Fruit fly (Drosophila melanogaster) whole organism, embryonic: Measurements from ENCODE around the gene CG1840.
A peak's percentile ranks its signal among the peaks of the same experiment; 100 is the strongest.

Experiments
- Antp ChIP-seq: fragments of 200-800 bp; sonication (Bioruptor generic); optimal IDR thresholded peaks from 3 replicates; lab custom pipeline; 2016; ENCODE audit warnings: missing biosample characterization, missing genetic modification characterization
- Atf6 ChIP-seq: fragments of 200-800 bp; sonication (Bioruptor generic); IDR thresholded peaks from 2 replicates; pipeline ENCODE4 v1.3.6; 2022; ENCODE audit warnings: missing biosample characterization, missing genetic modification characterization
- B-H2 ChIP-seq: fragments of 200-800 bp; sonication (Bioruptor generic); optimal IDR thresholded peaks from 2 replicates; lab custom pipeline; 2018; ENCODE audit warnings: missing biosample characterization, mild to moderate bottlenecking, missing genetic modification characterization
- BEAF-32 ChIP-seq: fragments of 200-800 bp; sonication (Bioruptor generic); optimal IDR thresholded peaks from 3 replicates; lab custom pipeline; 2017; ENCODE audit warnings: missing biosample characterization, missing genetic modification characterization, mild to moderate bottlenecking, moderate library complexity, missing genetic modification reagents
- Bteb2 ChIP-seq: fragments of 200-800 bp; sonication (Bioruptor generic); optimal IDR thresholded peaks from 2 replicates; lab custom pipeline; 2016; ENCODE audit warnings: missing biosample characterization, missing genetic modification characterization
- CG10654 ChIP-seq: fragments of 200-800 bp; sonication (Bioruptor generic); optimal IDR thresholded peaks from 2 replicates; lab custom pipeline; 2016; ENCODE audit warnings: missing biosample characterization, missing genetic modification characterization
- CG11456 ChIP-seq: fragments of 200-800 bp; sonication (Bioruptor generic); IDR thresholded peaks from 3 replicates; pipeline ENCODE4 v1.3.6; 2022; ENCODE audit warnings: missing biosample characterization, missing genetic modification characterization
- CG11504 ChIP-seq: fragments of 200-800 bp; sonication (Bioruptor generic); optimal IDR thresholded peaks from 3 replicates; lab custom pipeline; 2019; ENCODE audit warnings: missing biosample characterization, mild to moderate bottlenecking, missing genetic modification characterization, moderate library complexity
- CG12155 ChIP-seq: fragments of 200-800 bp; sonication (Bioruptor generic); optimal IDR thresholded peaks from 3 replicates; lab custom pipeline; 2016; ENCODE audit warnings: missing biosample characterization, missing genetic modification characterization
- CG13123 ChIP-seq: fragments of 200-800 bp; sonication (Bioruptor generic); optimal IDR thresholded peaks from 2 replicates; lab custom pipeline; 2016; ENCODE audit warnings: missing biosample characterization, missing genetic modification characterization
- CG13894 ChIP-seq: fragments of 200-800 bp; sonication (Bioruptor generic); optimal IDR thresholded peaks from 3 replicates; lab custom pipeline; 2018; ENCODE audit warnings: missing biosample characterization, mild to moderate bottlenecking, missing genetic modification characterization, moderate library complexity
- CG14014 ChIP-seq: fragments of 200-800 bp; sonication (Bioruptor generic); IDR thresholded peaks from 2 replicates; pipeline ENCODE4 v1.3.6; 2022; ENCODE audit warnings: missing biosample characterization, missing genetic modification characterization
- CG14965 ChIP-seq: fragments of 200-800 bp; sonication (Bioruptor generic); optimal IDR thresholded peaks from 2 replicates; lab custom pipeline; 2016; ENCODE audit warnings: missing biosample characterization, missing genetic modification characterization, borderline replicate concordance
- CG17186 ChIP-seq: fragments of 200-800 bp; sonication (Bioruptor generic); optimal IDR thresholded peaks from 3 replicates; lab custom pipeline; 2017; ENCODE audit warnings: missing biosample characterization, missing genetic modification reagents, missing genetic modification characterization
- CG17829 ChIP-seq: fragments of 200-800 bp; optimal IDR thresholded peaks from 2 replicates; lab custom pipeline; 2019; ENCODE audit warnings: missing biosample characterization, mild to moderate bottlenecking, missing genetic modification characterization, moderate library complexity
- CG18262 ChIP-seq: fragments of 200-800 bp; optimal IDR thresholded peaks from 3 replicates; lab custom pipeline; 2019; ENCODE audit warnings: missing biosample characterization, mild to moderate bottlenecking, missing genetic modification characterization, moderate library complexity
- CG2120 ChIP-seq: fragments of 200-800 bp; sonication (Bioruptor generic); optimal IDR thresholded peaks from 3 replicates; lab custom pipeline; 2016; ENCODE audit warnings: missing biosample characterization, missing genetic modification characterization
- CG3163 ChIP-seq: fragments of 200-800 bp; sonication (Bioruptor generic); optimal IDR thresholded peaks from 3 replicates; lab custom pipeline; 2016; ENCODE audit warnings: missing biosample characterization, missing genetic modification characterization
- CG34422 ChIP-seq: fragments of 200-800 bp; sonication (Bioruptor generic); IDR thresholded peaks from 3 replicates; pipeline ENCODE4 v1.3.6; 2022; ENCODE audit warnings: missing biosample characterization, missing genetic modification characterization
- CG3726 ChIP-seq: fragments of 200-800 bp; sonication (Bioruptor generic); IDR thresholded peaks from 3 replicates; pipeline ENCODE4, ENCODE4 v1.3.6; 2022; ENCODE audit warnings: missing biosample characterization, missing genetic modification characterization
- CG5953 ChIP-seq: fragments of 200-800 bp; sonication (Bioruptor generic); IDR thresholded peaks from 2 replicates; pipeline ENCODE4 v1.3.6; 2022; ENCODE audit warnings: missing biosample characterization, missing genetic modification characterization
- CG7556 ChIP-seq: fragments of 200-800 bp; sonication (Bioruptor generic); optimal IDR thresholded peaks from 2 replicates; lab custom pipeline; 2017; ENCODE audit warnings: missing biosample characterization, mild to moderate bottlenecking, missing genetic modification characterization
- CG9932 ChIP-seq: fragments of 200-800 bp; sonication (Bioruptor generic); IDR thresholded peaks from 2 replicates; pipeline ENCODE4 v1.3.6; 2022; ENCODE audit warnings: missing biosample characterization, missing genetic modification characterization
- D19A ChIP-seq: fragments of 200-800 bp; optimal IDR thresholded peaks from 3 replicates; lab custom pipeline; 2019; ENCODE audit warnings: missing biosample characterization, mild to moderate bottlenecking, missing genetic modification characterization, moderate library complexity
- Deaf1 ChIP-seq: fragments of 200-800 bp; optimal IDR thresholded peaks from 3 replicates; lab custom pipeline; 2019; ENCODE audit warnings: missing biosample characterization, mild to moderate bottlenecking, missing genetic modification characterization, moderate library complexity
- Dll ChIP-seq: fragments of 200-800 bp; sonication (Bioruptor generic); IDR thresholded peaks from 4 replicates; pipeline ENCODE4 v1.3.6; 2022; ENCODE audit warnings: missing biosample characterization, missing genetic modification characterization; ENCODE audit not compliant: partially characterized antibody
- E2f2 ChIP-seq: fragments of 200-800 bp; sonication (Bioruptor generic); IDR thresholded peaks from 2 replicates; pipeline ENCODE4 v1.3.6; 2022; ENCODE audit warnings: missing biosample characterization, missing genetic modification characterization
- Fer1 ChIP-seq: fragments of 200-800 bp; sonication (Bioruptor generic); optimal IDR thresholded peaks from 2 replicates; lab custom pipeline; 2017; ENCODE audit warnings: missing biosample characterization, mild to moderate bottlenecking, missing genetic modification characterization
- Gsc ChIP-seq: fragments of 200-800 bp; sonication (Bioruptor generic); IDR thresholded peaks from 2 replicates; pipeline ENCODE4 v1.3.6; 2022; ENCODE audit warnings: missing biosample characterization, missing genetic modification characterization
- Hand ChIP-seq: fragments of 200-800 bp; sonication (Bioruptor generic); optimal IDR thresholded peaks from 2 replicates; lab custom pipeline; 2017; ENCODE audit warnings: mild to moderate bottlenecking, missing biosample characterization, missing genetic modification reagents, missing genetic modification characterization
- Hmr ChIP-seq: fragments of 200-800 bp; sonication (Bioruptor generic); optimal IDR thresholded peaks from 3 replicates; lab custom pipeline; 2017; ENCODE audit warnings: mild to moderate bottlenecking, missing biosample characterization, missing genetic modification reagents, missing genetic modification characterization
- Hr39 ChIP-seq: fragments of >200 bp; optimal IDR thresholded peaks from 2 replicates; lab custom pipeline; 2017
- Jarid2 ChIP-seq: fragments of 200-800 bp; sonication (Bioruptor generic); optimal IDR thresholded peaks from 3 replicates; lab custom pipeline; 2017; ENCODE audit warnings: mild to moderate bottlenecking, missing biosample characterization, missing genetic modification reagents, missing genetic modification characterization
- Max ChIP-seq: fragments of 200-800 bp; sonication (Bioruptor generic); optimal IDR thresholded peaks from 2 replicates; lab custom pipeline; 2016; ENCODE audit warnings: missing biosample characterization, mild to moderate bottlenecking, missing genetic modification characterization
- Nf-YC ChIP-seq: fragments of 200-800 bp; optimal IDR thresholded peaks from 3 replicates; lab custom pipeline; 2019; ENCODE audit warnings: missing biosample characterization, mild to moderate bottlenecking, missing genetic modification characterization, moderate library complexity
- Oaz ChIP-seq: fragments of 200-800 bp; sonication (Bioruptor generic); IDR thresholded peaks from 2 replicates; pipeline ENCODE4 v1.3.6; 2022; ENCODE audit warnings: missing biosample characterization, missing genetic modification characterization
- ac ChIP-seq: fragments of 200-800 bp; sonication (Bioruptor generic); optimal IDR thresholded peaks from 3 replicates; lab custom pipeline; 2017; ENCODE audit warnings: missing biosample characterization, mild to moderate bottlenecking, missing genetic modification characterization
- amos ChIP-seq: fragments of 200-800 bp; sonication (Bioruptor generic); IDR thresholded peaks from 2 replicates; pipeline ENCODE4 v1.3.6; 2022; ENCODE audit warnings: missing biosample characterization, missing genetic modification characterization; ENCODE audit not compliant: partially characterized antibody
- ap ChIP-seq: fragments of 200-800 bp; sonication (Bioruptor generic); IDR thresholded peaks from 2 replicates; pipeline ENCODE4 v1.3.6; 2022; ENCODE audit warnings: missing biosample characterization, missing genetic modification characterization
- dpn ChIP-seq, 2 experiments: fragments of 200-800 bp; sonication (Bioruptor generic); optimal IDR thresholded peaks; 3 replicates each; lab custom pipeline; 2016; ENCODE audit warnings: missing biosample characterization in 2 of 2, missing genetic modification characterization in 2 of 2
- gce ChIP-seq: fragments of 200-800 bp; sonication (Bioruptor generic); IDR thresholded peaks from 3 replicates; pipeline ENCODE4 v1.3.6; 2022; ENCODE audit warnings: missing biosample characterization, missing genetic modification characterization
- grau ChIP-seq: fragments of 200-800 bp; optimal IDR thresholded peaks from 3 replicates; lab custom pipeline; 2019; ENCODE audit warnings: missing biosample characterization, mild to moderate bottlenecking, missing genetic modification characterization, moderate library complexity
- lbe ChIP-seq: fragments of 200-800 bp; sonication (Bioruptor generic); optimal IDR thresholded peaks from 2 replicates; lab custom pipeline; 2016; ENCODE audit warnings: missing biosample characterization, mild to moderate bottlenecking, missing genetic modification characterization
- luna ChIP-seq: fragments of 200-800 bp; sonication (Bioruptor generic); optimal IDR thresholded peaks from 2 replicates; lab custom pipeline; 2016; ENCODE audit warnings: missing biosample characterization, missing genetic modification characterization
- nmo ChIP-seq: fragments of 200-800 bp; sonication (Bioruptor generic); optimal IDR thresholded peaks from 2 replicates; lab custom pipeline; 2018; ENCODE audit warnings: missing biosample characterization, mild to moderate bottlenecking, missing genetic modification characterization, moderate library complexity
- slou ChIP-seq: fragments of 200-800 bp; sonication (Bioruptor generic); optimal IDR thresholded peaks from 3 replicates; lab custom pipeline; 2016; ENCODE audit warnings: missing biosample characterization, missing genetic modification characterization
- sna ChIP-seq: fragments of 200-800 bp; sonication (Bioruptor generic); IDR thresholded peaks from 2 replicates; pipeline ENCODE4 v1.3.6; 2022; ENCODE audit warnings: missing biosample characterization, missing genetic modification characterization; ENCODE audit not compliant: partially characterized antibody
- trem ChIP-seq: fragments of 200-800 bp; optimal IDR thresholded peaks from 3 replicates; lab custom pipeline; 2019; ENCODE audit warnings: missing biosample characterization, mild to moderate bottlenecking, missing genetic modification characterization, moderate library complexity
- zfh2 ChIP-seq: fragments of 200-800 bp; sonication (Bioruptor generic); optimal IDR thresholded peaks from 2 replicates; lab custom pipeline; 2016; ENCODE audit warnings: missing biosample characterization, missing genetic modification characterization

CG1840 gene

DNA sequence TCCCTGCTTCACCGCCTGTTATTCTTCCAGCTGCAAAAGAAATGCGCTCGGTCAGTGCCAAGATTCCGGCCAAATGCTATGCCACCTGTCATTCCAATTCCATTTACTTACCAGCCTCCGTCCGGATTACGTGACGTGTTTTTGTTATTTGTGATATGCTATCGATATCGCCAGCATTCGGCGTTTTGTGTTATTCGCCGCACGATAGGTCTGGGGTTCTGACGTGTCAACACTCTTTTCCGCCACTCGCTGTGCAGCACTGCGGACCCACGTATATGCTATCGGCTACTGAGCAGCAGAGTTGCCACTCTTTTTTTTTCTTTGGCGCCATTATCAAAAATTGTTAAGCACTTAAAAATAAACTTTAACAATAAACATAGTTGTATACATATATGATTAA, 35.8 kb upstream of the CG1840 start, which contains the start of gene p24-1 (continued):
- no peak for TF ChIP-seq CG10654 (GFP tag; lab: Kevin White, UChicago)
- peak; percentile 39 for TF ChIP-seq Antp (GFP tag; lab: Kevin White, UChicago)
- peak; percentile 36 for TF ChIP-seq CG11504
- no peak for TF ChIP-seq Hr39
- TF ChIP-seq gce (GFP tag; lab: Robert Waterston, UW), result no peak
- no peak for TF ChIP-seq D19A (tag; lab: Kevin White, UChicago)
- TF ChIP-seq Fer1 (GFP tag; lab: Kevin White, UChicago), result peak; percentile 53
- peak; percentile 18 for TF ChIP-seq Deaf1
- TF ChIP-seq CG17829, result peak; percentile 50
- no peak for TF ChIP-seq CG14014 (GFP tag; lab: Robert Waterston, UW)
- TF ChIP-seq nmo (GFP tag; lab: Kevin White, UChicago), result peak; percentile 32
- peak; percentile 51 to 64 for TF ChIP-seq dpn (GFP tag; optimal IDR thresholded peaks at IDR 0.05; lab: Kevin White, UChicago)

DNA sequence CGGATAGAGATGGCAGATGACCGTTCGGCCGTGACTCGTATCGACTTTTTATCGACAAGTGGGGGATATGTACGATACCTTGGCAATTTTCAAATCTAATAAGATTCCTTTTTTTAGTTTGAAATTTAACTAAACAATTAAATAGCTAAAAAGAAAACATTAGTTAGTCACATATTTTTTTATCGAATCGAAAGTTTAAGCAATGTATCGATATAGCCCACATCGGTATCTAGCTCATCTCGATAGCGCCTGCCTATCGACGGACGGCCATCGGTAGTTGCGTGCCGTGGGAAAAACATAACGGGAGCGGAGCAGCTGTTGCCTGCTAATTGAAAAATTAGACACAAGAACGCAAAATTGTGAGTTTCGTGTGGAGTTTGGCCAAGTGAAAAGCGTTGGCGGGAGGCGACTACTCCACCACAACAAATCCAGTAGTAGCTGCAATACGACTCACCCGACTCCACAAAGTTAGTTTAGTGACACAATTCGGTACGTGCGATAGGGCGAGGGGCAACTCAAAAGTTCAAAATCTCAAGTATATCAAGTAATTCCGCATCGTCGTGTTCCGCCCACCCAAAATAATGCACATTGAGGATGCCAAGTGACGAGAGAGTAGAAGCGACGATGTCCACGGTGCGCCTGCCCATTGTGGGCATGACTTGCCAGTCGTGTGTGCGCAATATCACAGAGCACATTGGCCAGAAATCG, 33.2 kb upstream of the CG1840 start, which contains the start of the genes CG10347 and ATP7:
Gene CG10347 (minus strand): TSS at position 174 of the 708 bp plus-strand sequence.
Gene ATP7 (plus strand): TSS at position 265 of the 708 bp plus-strand sequence.
- TF ChIP-seq CG17186 (GFP tag; lab: Kevin White, UChicago) (peak; percentile 15), ac (GFP tag; lab: Kevin White, UChicago) (no peak), CG13894 (peak; percentile 11), Jarid2 (GFP tag; lab: Kevin White, UChicago) (peak; percentile 80), luna (GFP tag; lab: Kevin White, UChicago) (no peak), CG11456 (GFP tag; lab: Robert Waterston, UW) (no peak), Gsc (GFP tag; lab: Robert Waterston, UW) (no peak), Dll (GFP tag; lab: Robert Waterston, UW) (peak; percentile 97), CG7556 (no peak), ap (no peak), grau (tag; lab: Kevin White, UChicago) (peak; percentile 25), sna (GFP tag; lab: Robert Waterston, UW) (peak; percentile 96), CG13123 (no peak), Hmr (peak; percentile 60), CG34422 (GFP tag; lab: Robert Waterston, UW) (peak; percentile 17; the same call in 1 of the 3 replicates), B-H2 (peak; percentile 38), Oaz (GFP tag; lab: Robert Waterston, UW) (no peak), zfh2 (GFP tag; lab: Kevin White, UChicago) (peak; percentile 20), CG14965 (no peak), Nf-YC (peak; percentile 50), CG18262 (tag; lab: Kevin White, UChicago) (peak; percentile 18), E2f2 (GFP tag; lab: Robert Waterston, UW) (peak; percentile 64), CG5953 (GFP tag; lab: Robert Waterston, UW) (no peak), Max (peak; percentile 26), lbe (GFP tag; lab: Kevin White, UChicago) (peak; percentile 22), slou (no peak), Fer1 (GFP tag; lab: Kevin White, UChicago) (peak; percentile 53), Bteb2 (peak; percentile 13), CG2120 (GFP tag; lab: Kevin White, UChicago) (peak; percentile 62), trem (tag; lab: Kevin White, UChicago) (peak; percentile 40), CG3163 (peak; percentile 37), BEAF-32 (peak; percentile 93), CG3726 (no peak), CG9932 (peak; percentile 45), amos (GFP tag; lab: Robert Waterston, UW) (peak; percentile 86), Atf6 (GFP tag; lab: Robert Waterston, UW) (no peak), CG12155 (GFP tag; lab: Kevin White, UChicago) (peak; percentile 19), Hand (GFP tag; lab: Kevin White, UChicago) (no peak)
